Worm (Caenorhabditis elegans): ENCODE data around the gene C25F6.1.
A peak's percentile ranks its signal among the peaks of the same experiment; 100 is the strongest.

C25F6.1 gene

DNA sequence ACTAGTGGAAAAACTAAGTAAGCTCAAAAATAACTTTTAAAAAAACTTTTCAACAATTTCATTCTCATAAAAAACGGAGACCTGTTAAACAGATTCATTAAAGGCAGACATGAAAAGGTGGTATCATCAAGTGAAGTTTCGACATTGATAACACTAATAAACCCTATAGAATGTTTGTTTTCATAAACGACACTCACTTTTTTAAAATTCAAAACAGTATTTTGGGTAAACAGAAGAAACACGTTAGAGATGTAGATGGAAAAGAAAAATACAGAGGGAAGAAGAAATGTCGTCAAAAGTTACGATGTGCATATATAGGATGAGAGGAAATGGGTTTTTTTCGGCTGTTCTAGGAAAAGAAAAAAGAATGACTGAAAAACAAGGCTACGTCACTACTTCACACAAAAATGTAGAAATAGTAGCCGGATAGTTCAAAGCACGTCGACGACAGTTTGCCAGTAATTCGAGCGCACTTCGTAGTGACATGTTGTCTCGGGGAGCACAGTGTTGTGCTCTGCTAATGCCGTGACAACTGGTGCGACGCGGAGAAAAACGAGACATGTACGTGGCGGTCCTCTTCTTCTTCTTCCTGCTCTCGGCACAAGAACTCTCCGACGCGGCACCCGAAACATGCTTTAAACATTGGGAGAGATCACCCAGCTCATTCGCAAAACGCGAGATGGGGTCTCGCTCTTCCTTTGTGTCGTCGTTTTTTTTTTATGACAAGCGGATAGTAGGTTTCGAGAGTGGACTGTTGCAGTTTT, 23.0 kb downstream of the C25F6.1 start:
- TF ChIP-seq nfya-1 (tag; optimal IDR thresholded peaks at IDR 0.05; ENCODE audit: insufficient read depth) (peak; percentile 16), R02D3.7 (tag; optimal IDR thresholded peaks at IDR 0.05) (no peak), skn-1 (tag; optimal IDR thresholded peaks at IDR 0.05) (no peak), ama-1 (optimal IDR thresholded peaks at IDR 0.05) (no peak), pqm-1 (tag; optimal IDR thresholded peaks at IDR 0.05) (no peak), nhr-43 (tag; optimal IDR thresholded peaks at IDR 0.05; ENCODE audit: poor library complexity, severe bottlenecking) (no peak), ceh-16 (tag; optimal IDR thresholded peaks at IDR 0.05) (no peak), egl-5 (tag; optimal IDR thresholded peaks at IDR 0.05) (no peak), pha-4 (tag; optimal IDR thresholded peaks at IDR 0.05) (peak; percentile 72), aly-2 (tag; optimal IDR thresholded peaks at IDR 0.05) (no peak), nhr-25 (tag; optimal IDR thresholded peaks at IDR 0.05) (no peak), lin-39 (tag; optimal IDR thresholded peaks at IDR 0.05) (peak; percentile 26)

ce11 chrX:5512227-5512626, 25.9 kb downstream of the C25F6.1 start, which contains the start of gene T23F2.3:
Gene T23F2.3 (minus strand): TSS chrX:5512327.
- TF ChIP-seq unc-39 (tag; optimal IDR thresholded peaks at IDR 0.05) (no peak), ceh-9 (tag; optimal IDR thresholded peaks at IDR 0.05) (no peak), ceh-28 (tag; optimal IDR thresholded peaks at IDR 0.05) (no peak), nhr-12 (tag; optimal IDR thresholded peaks at IDR 0.05) (no peak), ceh-82 (tag; optimal IDR thresholded peaks at IDR 0.05) (no peak), nhr-237 (tag; optimal IDR thresholded peaks at IDR 0.05) (no peak), sea-2 (GFP tag; optimal IDR thresholded peaks at IDR 0.05) (no peak), tbx-2 (tag; optimal IDR thresholded peaks at IDR 0.05) (no peak), lsy-12 (tag; optimal IDR thresholded peaks at IDR 0.05) (no peak), ceh-16 (tag; optimal IDR thresholded peaks at IDR 0.05) (no peak), ZK546.5 (tag; optimal IDR thresholded peaks at IDR 0.05) (no peak), nhr-25 (tag; optimal IDR thresholded peaks at IDR 0.05) (no peak), elt-1 (tag; optimal IDR thresholded peaks at IDR 0.05) (no peak), aly-2 (tag; optimal IDR thresholded peaks at IDR 0.05) (no peak), eor-1 (tag; optimal IDR thresholded peaks at IDR 0.05) (no peak)

DNA sequence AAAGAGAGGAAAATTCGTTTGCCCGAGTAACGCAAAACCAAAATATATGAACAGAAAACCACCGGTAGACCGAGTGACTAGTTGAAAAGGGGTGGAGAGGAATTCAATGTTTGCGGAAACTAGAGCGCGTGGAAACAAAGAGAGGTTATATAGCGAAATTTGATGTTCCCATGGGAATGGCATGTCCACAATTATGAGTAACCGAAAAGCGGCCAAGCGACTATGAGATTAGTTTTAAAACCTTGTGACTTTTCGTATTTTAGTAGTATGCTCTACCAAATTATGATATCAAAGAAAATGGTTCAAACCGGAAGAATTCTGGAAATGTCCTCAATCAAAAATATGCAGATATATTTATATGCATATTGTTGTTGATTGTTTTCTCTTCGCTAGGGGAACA, 26.4 kb downstream of the C25F6.1 start:
- TF ChIP-seq nhr-12 (tag; optimal IDR thresholded peaks at IDR 0.05) (no peak), pha-4 (tag; optimal IDR thresholded peaks at IDR 0.05) (peak; percentile 36), elt-1 (tag; optimal IDR thresholded peaks at IDR 0.05) (no peak)

- no peak for TF ChIP-seq nhr-23 (tag; optimal IDR thresholded peaks at IDR 0.05)
- TF ChIP-seq pha-4 (tag; optimal IDR thresholded peaks at IDR 0.05), result peak; percentile 70
- TF ChIP-seq zag-1 (tag; optimal IDR thresholded peaks at IDR 0.05), result no peak
These were observed 28.1 kb downstream of the C25F6.1 start for ce11 chrX:5514346-5514745.

DNA sequence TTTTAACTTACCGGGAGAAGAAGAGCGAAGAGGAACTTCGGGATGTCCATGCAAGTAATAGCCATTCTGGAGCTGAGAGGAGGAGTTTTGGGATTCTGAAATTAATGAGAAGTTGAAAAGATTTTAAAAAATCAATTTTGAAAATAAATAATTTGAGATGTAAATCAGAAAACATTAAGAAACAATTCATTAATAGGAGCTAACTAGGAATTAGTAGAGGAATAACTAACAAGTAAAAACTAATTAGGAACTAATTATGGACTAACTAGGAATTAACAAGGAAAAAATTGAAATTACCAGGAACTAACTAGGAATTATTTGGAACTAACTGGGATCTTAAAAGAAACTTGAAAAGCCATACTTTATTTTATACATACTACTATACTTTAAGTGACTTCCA, 28.7 kb downstream of the C25F6.1 start, which contains the start of gene T23F2.4:
Gene T23F2.4 (minus strand): TSS at position 101 of the 400 bp plus-strand sequence.
- TF ChIP-seq snpc-4 (tag; optimal IDR thresholded peaks at IDR 0.05) (no peak), eor-1 (tag; optimal IDR thresholded peaks at IDR 0.05) (no peak), pqm-1 (tag; optimal IDR thresholded peaks at IDR 0.05) (no peak), ztf-4 (tag; optimal IDR thresholded peaks at IDR 0.05) (no peak), elt-3 (tag; optimal IDR thresholded peaks at IDR 0.05) (no peak), nhr-67 (tag; optimal IDR thresholded peaks at IDR 0.05) (no peak)

- TF ChIP-seq fkh-10 (GFP tag; optimal IDR thresholded peaks at IDR 0.05), result peak; percentile 3
- TF ChIP-seq lin-15B (tag; optimal IDR thresholded peaks at IDR 0.05), result no peak
These were observed 29.2 kb downstream of the C25F6.1 start for ce11 chrX:5515459-5515858.

All from whole organism, L3 larva.